Worm (Caenorhabditis elegans) whole organism, late embryonic: ENCODE results near the gene sod-4.
A peak's percentile ranks its signal among the peaks of the same experiment; 100 is the strongest.

ENCODE experiments used
- fkh-6 ChIP-seq: sonication (generic microtip); optimal IDR thresholded peaks from 2 replicates; lab custom pipeline; 2016; ENCODE audit warnings: missing genetic modification characterization, missing compliant biosample characterization
- pqm-1 ChIP-seq: sonication (generic microtip); optimal IDR thresholded peaks from 2 replicates; lab custom pipeline; 2016; ENCODE audit warnings: missing genetic modification characterization, missing compliant biosample characterization
- rnt-1 ChIP-seq: sonication (generic microtip); optimal IDR thresholded peaks from 2 replicates; lab custom pipeline; 2016; ENCODE audit warnings: missing genetic modification characterization, missing compliant biosample characterization

- TF ChIP-seq rnt-1 (tag; lab: Kevin White, UChicago) (peak; percentile 29), fkh-6 (no peak), pqm-1 (tag; lab: Kevin White, UChicago) (no peak)
Measured at ce11 chrIII:9457192-9458103, 42.7 kb downstream of the sod-4 start.
